Worm (Caenorhabditis elegans) whole organism, L1 larva: Measurements from ENCODE around the gene pals-16.

ENCODE experiments used
- C34B4.2 ChIP-seq: sonication (generic microtip); optimal IDR thresholded peaks from 2 replicates; lab custom pipeline; 2017; ENCODE audit warnings: mild to moderate bottlenecking, missing genetic modification characterization, missing compliant biosample characterization
- F16B12.6 ChIP-seq: fragments of 150-350 bp; optimal IDR thresholded peaks from 2 replicates; lab custom pipeline; 2014; ENCODE audit warnings: missing biosample characterization, missing genetic modification characterization
- Y116A8C.19 ChIP-seq: sonication (generic microtip); optimal IDR thresholded peaks from 2 replicates; lab custom pipeline; 2016; ENCODE audit warnings: missing compliant biosample characterization, missing genetic modification characterization, borderline replicate concordance
- aha-1 ChIP-seq: fragments of 150-350 bp; optimal IDR thresholded peaks from 2 replicates; lab custom pipeline; 2014; ENCODE audit warnings: missing biosample characterization, missing genetic modification characterization
- aly-2 ChIP-seq: fragments of 150-350 bp; optimal IDR thresholded peaks from 2 replicates; lab custom pipeline; 2014; ENCODE audit warnings: missing biosample characterization, missing genetic modification characterization
- blmp-1 ChIP-seq: fragments of 150-350 bp; optimal IDR thresholded peaks from 2 replicates; lab custom pipeline; 2014; ENCODE audit warnings: missing biosample characterization, missing genetic modification characterization
- ceh-8 ChIP-seq: fragments of 200-800 bp; sonication (Bioruptor generic); optimal IDR thresholded peaks from 2 replicates; lab custom pipeline; 2018; ENCODE audit warnings: mild to moderate bottlenecking, missing genetic modification characterization, moderate library complexity, missing compliant biosample characterization
- ceh-88 ChIP-seq: fragments of 200-800 bp; sonication (Bioruptor generic); IDR thresholded peaks from 2 replicates; pipeline ENCODE4 v1.3.6; 2022; ENCODE audit warnings: missing genetic modification characterization, missing compliant biosample characterization
- ceh-90 ChIP-seq: sonication (generic microtip); optimal IDR thresholded peaks from 2 replicates; lab custom pipeline; 2016; ENCODE audit warnings: missing genetic modification characterization, missing compliant biosample characterization
- dpl-1 ChIP-seq, 3 experiments: fragments of 150-350 bp in 2 of 3; sonication (generic microtip) in 1 of 3; optimal IDR thresholded peaks; 2 replicates each; lab custom pipeline; 2014 to 2017; ENCODE audit warnings: missing biosample characterization in 3 of 3, missing genetic modification characterization in 3 of 3, missing genetic modification reagents in 3 of 3
- dsc-1 ChIP-seq: sonication (generic microtip); optimal IDR thresholded peaks from 2 replicates; lab custom pipeline; 2016; ENCODE audit warnings: mild to moderate bottlenecking, missing genetic modification characterization, missing compliant biosample characterization
- egl-27 ChIP-seq, 2 experiments: fragments of 150-350 bp in 1 of 2; sonication (generic microtip); optimal IDR thresholded peaks; 3 replicates each; lab custom pipeline; 2017 to 2018; ENCODE audit warnings: missing biosample characterization in 2 of 2, missing genetic modification characterization in 2 of 2, missing genetic modification reagents in 2 of 2
- elt-2 ChIP-seq: sonication (generic microtip); optimal IDR thresholded peaks from 2 replicates; lab custom pipeline; 2016; ENCODE audit warnings: missing genetic modification characterization, mild to moderate bottlenecking, inconsistent platforms, missing compliant biosample characterization, missing genetic modification reagents
- elt-3 ChIP-seq, 6 experiments: fragments of 150-350 bp in 1 of 6; sonication (generic microtip); optimal IDR thresholded peaks; 2 replicates each; lab custom pipeline; 2017 to 2018; ENCODE audit warnings: missing biosample characterization in 6 of 6, missing genetic modification characterization in 6 of 6, inconsistent platforms in 1 of 6
- fkh-8 ChIP-seq: sonication (generic microtip); optimal IDR thresholded peaks from 2 replicates; lab custom pipeline; 2016; ENCODE audit warnings: mild to moderate bottlenecking, missing genetic modification characterization, missing compliant biosample characterization
- grh-1 ChIP-seq: fragments of 200-800 bp; sonication (Bioruptor generic); IDR thresholded peaks from 2 replicates; pipeline ENCODE4 v1.3.6; 2022; ENCODE audit warnings: missing genetic modification reagents, missing genetic modification characterization, missing compliant biosample characterization
- hlh-4 ChIP-seq: sonication (generic microtip); optimal IDR thresholded peaks from 2 replicates; lab custom pipeline; 2016; ENCODE audit warnings: mild to moderate bottlenecking, missing genetic modification characterization, missing compliant biosample characterization
- hpl-2 ChIP-seq: fragments of 150-350 bp; optimal IDR thresholded peaks from 2 replicates; lab custom pipeline; 2014; ENCODE audit warnings: missing biosample characterization, missing genetic modification reagents, missing genetic modification characterization
- isw-1 ChIP-seq: fragments of 200-800 bp; sonication (Bioruptor generic); IDR thresholded peaks from 2 replicates; pipeline ENCODE4 v1.3.6; 2022; ENCODE audit warnings: missing genetic modification characterization, missing compliant biosample characterization
- jun-1 ChIP-seq: fragments of 150-350 bp; optimal IDR thresholded peaks from 2 replicates; lab custom pipeline; 2014; ENCODE audit warnings: missing biosample characterization, missing genetic modification reagents, missing genetic modification characterization
- lin-13 ChIP-seq: fragments of 150-350 bp; optimal IDR thresholded peaks from 2 replicates; lab custom pipeline; 2014; ENCODE audit warnings: missing biosample characterization, missing genetic modification reagents, missing genetic modification characterization
- lin-14 ChIP-seq: fragments of 200-800 bp; sonication (Bioruptor generic); optimal IDR thresholded peaks from 2 replicates; lab custom pipeline; 2018; ENCODE audit warnings: mild to moderate bottlenecking, missing genetic modification characterization, moderate library complexity, missing compliant biosample characterization
- lin-15B ChIP-seq: fragments of 150-350 bp; sonication (generic microtip); optimal IDR thresholded peaks from 3 replicates; lab custom pipeline; 2014; ENCODE audit warnings: missing biosample characterization, missing genetic modification characterization
- lin-35 ChIP-seq, 2 experiments: fragments of 150-350 bp; optimal IDR thresholded peaks; 2 replicates each; lab custom pipeline; 2014; ENCODE audit warnings: missing biosample characterization in 2 of 2, missing genetic modification characterization in 2 of 2, missing genetic modification reagents in 2 of 2
- lir-3 ChIP-seq: sonication (generic microtip); optimal IDR thresholded peaks from 2 replicates; lab custom pipeline; 2016; ENCODE audit warnings: mild to moderate bottlenecking, missing genetic modification characterization, moderate library complexity, missing compliant biosample characterization; ENCODE audit not compliant: poor library complexity
- mab-9 ChIP-seq: fragments of 200-800 bp; sonication (Bioruptor generic); IDR thresholded peaks from 2 replicates; pipeline ENCODE4 v1.3.6; 2022; ENCODE audit warnings: missing genetic modification reagents, missing genetic modification characterization, missing compliant biosample characterization
- nhr-20 ChIP-seq: sonication (generic microtip); optimal IDR thresholded peaks from 2 replicates; lab custom pipeline; 2016; ENCODE audit warnings: mild to moderate bottlenecking, missing genetic modification characterization, missing compliant biosample characterization
- nhr-47 ChIP-seq: sonication (generic microtip); optimal IDR thresholded peaks from 2 replicates; lab custom pipeline; 2016; ENCODE audit warnings: mild to moderate bottlenecking, missing genetic modification characterization, moderate library complexity, missing compliant biosample characterization
- nhr-71 ChIP-seq: sonication (generic microtip); optimal IDR thresholded peaks from 2 replicates; lab custom pipeline; 2016; ENCODE audit warnings: mild to moderate bottlenecking, missing genetic modification characterization, moderate library complexity, missing compliant biosample characterization
- nhr-84 ChIP-seq: sonication (generic microtip); optimal IDR thresholded peaks from 2 replicates; lab custom pipeline; 2017; ENCODE audit warnings: missing biosample characterization, missing genetic modification characterization
- pag-3 ChIP-seq: sonication (generic microtip); optimal IDR thresholded peaks from 2 replicates; lab custom pipeline; 2017; ENCODE audit warnings: missing genetic modification characterization, mild to moderate bottlenecking, missing compliant biosample characterization, antibody characterized with exemption, borderline replicate concordance; ENCODE audit not compliant: insufficient read depth
- pqm-1 ChIP-seq: sonication (generic microtip); optimal IDR thresholded peaks from 3 replicates; lab custom pipeline; 2017; ENCODE audit warnings: missing biosample characterization, missing genetic modification characterization
- skn-1 ChIP-seq: fragments of 150-350 bp; optimal IDR thresholded peaks from 2 replicates; lab custom pipeline; 2014; ENCODE audit warnings: missing biosample characterization, missing genetic modification characterization
- snu-23 ChIP-seq: sonication (generic microtip); optimal IDR thresholded peaks from 2 replicates; lab custom pipeline; 2016; ENCODE audit warnings: missing genetic modification characterization, missing compliant biosample characterization
- sox-4 ChIP-seq: sonication (generic microtip); optimal IDR thresholded peaks from 2 replicates; lab custom pipeline; 2016; ENCODE audit warnings: missing genetic modification characterization, missing compliant biosample characterization
- sptf-1 ChIP-seq: fragments of 150-350 bp; optimal IDR thresholded peaks from 2 replicates; lab custom pipeline; 2014; ENCODE audit warnings: missing biosample characterization, missing genetic modification characterization
- swsn-7 ChIP-seq: sonication (generic microtip); optimal IDR thresholded peaks from 2 replicates; lab custom pipeline; 2016; ENCODE audit warnings: missing genetic modification characterization, missing compliant biosample characterization
- tbx-2 ChIP-seq: sonication (generic microtip); optimal IDR thresholded peaks from 2 replicates; lab custom pipeline; 2016; ENCODE audit warnings: missing genetic modification characterization, missing compliant biosample characterization
- tlp-1 ChIP-seq: fragments of 150-350 bp; optimal IDR thresholded peaks from 2 replicates; lab custom pipeline; 2014; ENCODE audit warnings: missing biosample characterization, missing genetic modification characterization
- unc-30 ChIP-seq: sonication (generic microtip); optimal IDR thresholded peaks from 2 replicates; lab custom pipeline; 2017; ENCODE audit warnings: missing biosample characterization, missing genetic modification characterization
- unc-86 ChIP-seq: sonication (generic microtip); optimal IDR thresholded peaks from 2 replicates; lab custom pipeline; 2016; ENCODE audit warnings: missing genetic modification characterization, missing compliant biosample characterization
- vab-15 ChIP-seq: sonication (generic microtip); optimal IDR thresholded peaks from 2 replicates; lab custom pipeline; 2017; ENCODE audit warnings: missing genotype, mild to moderate bottlenecking, missing genetic modification characterization, missing compliant biosample characterization
- zip-4 ChIP-seq: fragments of 200-800 bp; sonication (Bioruptor generic); optimal IDR thresholded peaks from 2 replicates; lab custom pipeline; 2018; ENCODE audit warnings: mild to moderate bottlenecking, missing genetic modification characterization, moderate library complexity, missing compliant biosample characterization
- ztf-11 ChIP-seq, 2 experiments: sonication (generic microtip); optimal IDR thresholded peaks; 2 replicates each; lab custom pipeline; 2016 to 2017; ENCODE audit warnings: missing genetic modification characterization in 2 of 2, missing biosample characterization in 1 of 2, missing compliant biosample characterization in 1 of 2

The pals-16 gene

ce11 chrIII:1424305-1424704 lies 24.5 kb downstream of the pals-16 start (continued):
- TF ChIP-seq sptf-1 = no peak
- TF ChIP-seq lir-3 (tag; lab: Kevin White, UChicago) = no peak
- no peak for TF ChIP-seq blmp-1 (tag; lab: Kevin White, UChicago)
- TF ChIP-seq mab-9 (GFP tag; lab: Robert Waterston, UW) = peak; percentile 57; the same call in 1 of the 2 replicates
- TF ChIP-seq egl-27 (tag; optimal IDR thresholded peaks at IDR 0.05; lab: Kevin White, UChicago) = no peak
- peak; percentile 69 for TF ChIP-seq swsn-7 (tag; lab: Kevin White, UChicago)
- no peak for TF ChIP-seq aha-1 (tag; lab: Kevin White, UChicago)
- peak; percentile 58 for TF ChIP-seq lin-14 (GFP tag; lab: Kevin White, UChicago)
- peak; percentile 49 for TF ChIP-seq tbx-2 (tag; lab: Kevin White, UChicago)
- TF ChIP-seq lin-35 (GFP tag; optimal IDR thresholded peaks at IDR 0.05; lab: Kevin White, UChicago) = peak; percentile 59 to 74
- peak; percentile 54 for TF ChIP-seq isw-1 (GFP tag; lab: Robert Waterston, UW)
- TF ChIP-seq Y116A8C.19 (tag; lab: Kevin White, UChicago) = no peak
- TF ChIP-seq ceh-90 (tag; lab: Kevin White, UChicago) = no peak
- peak; percentile 55 for TF ChIP-seq lin-13 (GFP tag; lab: Kevin White, UChicago)
- TF ChIP-seq unc-30 (tag; lab: Kevin White, UChicago) = no peak
- peak; percentile 34 for TF ChIP-seq F16B12.6
- TF ChIP-seq elt-2 (tag; lab: Kevin White, UChicago) = peak; percentile 32
- TF ChIP-seq ceh-88 (GFP tag; lab: Robert Waterston, UW) = no peak
- TF ChIP-seq ztf-11 (tag; optimal IDR thresholded peaks at IDR 0.05; lab: Kevin White, UChicago) = peak in 1 of 2 experiments; percentile 32
- TF ChIP-seq hpl-2 = no peak
- TF ChIP-seq nhr-84 (tag; lab: Kevin White, UChicago) = no peak
- TF ChIP-seq nhr-71 (tag; lab: Kevin White, UChicago) = peak; percentile 76
- TF ChIP-seq tlp-1 (tag; lab: Kevin White, UChicago) = no peak
- TF ChIP-seq fkh-8 (tag; lab: Kevin White, UChicago) = peak; percentile 44
- TF ChIP-seq aly-2 (tag; lab: Kevin White, UChicago) = peak; percentile 19
- peak; percentile 41; the same call in 1 of the 2 replicates for TF ChIP-seq grh-1 (GFP tag; lab: Robert Waterston, UW)
- no peak for TF ChIP-seq sox-4
- TF ChIP-seq elt-3 (tag; optimal IDR thresholded peaks at IDR 0.05; lab: Kevin White, UChicago) = peak in 2 of 6 experiments; percentile 9 to 11
- peak; percentile 47 for TF ChIP-seq jun-1 (tag; lab: Kevin White, UChicago)
- TF ChIP-seq dsc-1 (tag; lab: Kevin White, UChicago) = peak; percentile 77
- TF ChIP-seq pag-3 (tag; lab: Kevin White, UChicago) = no peak
- peak; percentile 54 for TF ChIP-seq zip-4 (GFP tag; lab: Kevin White, UChicago)
- TF ChIP-seq pqm-1 (tag; lab: Kevin White, UChicago) = no peak
- peak; percentile 76 for TF ChIP-seq skn-1
- peak; percentile 82 for TF ChIP-seq snu-23 (GFP tag; lab: Kevin White, UChicago)
- peak; percentile 51 for TF ChIP-seq unc-86 (tag; lab: Kevin White, UChicago)
- peak; percentile 53 for TF ChIP-seq ceh-8 (GFP tag; lab: Kevin White, UChicago)
- TF ChIP-seq dpl-1 (GFP tag; optimal IDR thresholded peaks at IDR 0.05; lab: Kevin White, UChicago) = peak; percentile 48 to 54 (median 52)
- peak; percentile 47 for TF ChIP-seq lin-15B (tag; lab: Kevin White, UChicago)
- peak; percentile 86 for TF ChIP-seq nhr-47 (tag; lab: Kevin White, UChicago)
- no peak for TF ChIP-seq vab-15 (tag; lab: Kevin White, UChicago)
- TF ChIP-seq, all 84 proteins: peak for 46

- no peak for TF ChIP-seq lin-35 (GFP tag; optimal IDR thresholded peaks at IDR 0.05; lab: Kevin White, UChicago)
- no peak for TF ChIP-seq blmp-1 (tag; lab: Kevin White, UChicago)
- no peak for TF ChIP-seq zip-4 (GFP tag; lab: Kevin White, UChicago)
- TF ChIP-seq tbx-2 (tag; lab: Kevin White, UChicago) = no peak
- TF ChIP-seq ceh-88 (GFP tag; lab: Robert Waterston, UW) = no peak
- TF ChIP-seq nhr-20 (tag; lab: Kevin White, UChicago) = no peak
- no peak for TF ChIP-seq C34B4.2 (tag; lab: Kevin White, UChicago)
- TF ChIP-seq unc-86 (tag; lab: Kevin White, UChicago) = no peak
- no peak for TF ChIP-seq hlh-4 (tag; lab: Kevin White, UChicago)
- no peak for TF ChIP-seq snu-23 (GFP tag; lab: Kevin White, UChicago)
- TF ChIP-seq sptf-1 = no peak
- TF ChIP-seq ztf-11 (tag; optimal IDR thresholded peaks at IDR 0.05; lab: Kevin White, UChicago) = no peak
- TF ChIP-seq unc-30 (tag; lab: Kevin White, UChicago) = no peak
Measured at ce11 chrIII:1427126-1427525, 27.4 kb downstream of the pals-16 start, which contains the start of gene lelo-2. Gene lelo-2 (minus strand): TSS chrIII:1427226.
